Worm (Caenorhabditis elegans) whole organism, L2 larva: ENCODE data around the gene lsy-2.

Experiments used
- blmp-1 ChIP-seq: sonication (generic microtip); optimal IDR thresholded peaks from 2 replicates; lab custom pipeline; 2017; ENCODE audit warnings: missing genetic modification characterization, mild to moderate bottlenecking, missing compliant biosample characterization, antibody characterized with exemption, moderate library complexity; ENCODE audit not compliant: insufficient read depth
- elt-1 ChIP-seq: fragments of 150-350 bp; optimal IDR thresholded peaks from 2 replicates; lab custom pipeline; 2014; ENCODE audit warnings: missing biosample characterization, missing genetic modification characterization
- lin-13 ChIP-seq: fragments of 150-350 bp; optimal IDR thresholded peaks from 2 replicates; lab custom pipeline; 2014; ENCODE audit warnings: missing biosample characterization, missing genetic modification reagents, missing genetic modification characterization
- lin-39 ChIP-seq: fragments of 150-350 bp; optimal IDR thresholded peaks from 2 replicates; lab custom pipeline; 2014; ENCODE audit warnings: missing biosample characterization, missing genetic modification reagents, missing genetic modification characterization
- nhr-25 ChIP-seq: fragments of 150-350 bp; sonication (generic microtip); optimal IDR thresholded peaks from 3 replicates; lab custom pipeline; 2014; ENCODE audit warnings: missing biosample characterization, missing genetic modification characterization
- sma-3 ChIP-seq: sonication (generic microtip); optimal IDR thresholded peaks from 2 replicates; lab custom pipeline; 2016; ENCODE audit warnings: missing genetic modification reagents, missing genetic modification characterization, missing compliant biosample characterization
- unc-39 ChIP-seq: fragments of 150-350 bp; optimal IDR thresholded peaks from 2 replicates; lab custom pipeline; 2014; ENCODE audit warnings: missing biosample characterization, missing genetic modification characterization
- zag-1 ChIP-seq: fragments of 150-350 bp; optimal IDR thresholded peaks from 2 replicates; lab custom pipeline; 2014; ENCODE audit warnings: missing biosample characterization, missing genetic modification characterization

DNA sequence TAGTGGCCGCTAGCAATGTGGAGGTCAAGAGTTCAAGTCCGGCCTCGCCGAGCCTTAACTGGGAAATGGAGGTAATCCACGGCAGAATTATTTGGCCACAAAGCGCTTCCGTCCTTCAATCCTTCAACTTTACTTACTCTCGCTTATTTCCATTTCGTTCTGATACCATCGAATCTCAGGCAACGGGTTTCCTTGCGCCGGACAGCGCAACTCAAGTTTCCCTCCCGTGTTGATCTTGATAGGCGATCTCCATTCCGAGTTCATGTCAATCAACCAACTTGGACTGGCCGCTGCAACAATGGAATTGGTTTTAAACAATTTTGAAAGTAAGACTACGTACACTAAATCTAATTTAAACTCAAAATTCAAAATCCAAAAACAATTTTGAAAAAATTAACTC lies 48.6 kb upstream of the lsy-2 start:
- TF ChIP-seq lin-39 (tag; lab: Kevin White, UChicago) = no peak
- no peak for TF ChIP-seq nhr-25 (tag; lab: Kevin White, UChicago)
- no peak for TF ChIP-seq zag-1
- no peak for TF ChIP-seq unc-39 (tag; lab: Kevin White, UChicago)
- TF ChIP-seq elt-1 (tag; lab: Kevin White, UChicago) = no peak
- TF ChIP-seq blmp-1 = no peak
- no peak for TF ChIP-seq sma-3 (GFP tag; lab: Kevin White, UChicago)
- TF ChIP-seq lin-13 = no peak
